Fruit fly (Drosophila melanogaster) whole organism, larva: ENCODE data around the gene mRpL35.

Experiments
- noc ChIP-seq: fragments of 200-800 bp; sonication (Bioruptor generic); optimal IDR thresholded peaks from 3 replicates; lab custom pipeline; 2019; ENCODE audit warnings: missing biosample characterization, mild to moderate bottlenecking, missing genetic modification characterization, moderate library complexity

The mRpL35 gene

dm6 chr3R:22027743-22028099, 4.4 kb downstream of the mRpL35 start:
- TF ChIP-seq noc (tag; lab: Kevin White, UChicago), result no peak

dm6 chr3R:22031738-22032137, 8.4 kb downstream of the mRpL35 start, which contains the start of gene CG13409:
Gene CG13409, minus strand, starts transcription at chr3R:22031900.
- TF ChIP-seq noc (tag; lab: Kevin White, UChicago), result no peak

- TF ChIP-seq noc (tag; lab: Kevin White, UChicago), result no peak
Measured at dm6 chr3R:22034160-22034742, 10.9 kb downstream of the mRpL35 start, which contains the start of the genes CG45099, CG6015, pit and Fadd. Gene CG45099, minus strand, starts transcription at chr3R:22034286. Gene CG6015, minus strand, starts transcription at chr3R:22034286. Gene pit, plus strand, starts transcription at chr3R:22034298. Gene Fadd, plus strand, starts transcription at chr3R:22034455.

dm6 chr3R:22035552-22035951, 12.2 kb downstream of the mRpL35 start:
- TF ChIP-seq noc (tag; lab: Kevin White, UChicago), result no peak

DNA sequence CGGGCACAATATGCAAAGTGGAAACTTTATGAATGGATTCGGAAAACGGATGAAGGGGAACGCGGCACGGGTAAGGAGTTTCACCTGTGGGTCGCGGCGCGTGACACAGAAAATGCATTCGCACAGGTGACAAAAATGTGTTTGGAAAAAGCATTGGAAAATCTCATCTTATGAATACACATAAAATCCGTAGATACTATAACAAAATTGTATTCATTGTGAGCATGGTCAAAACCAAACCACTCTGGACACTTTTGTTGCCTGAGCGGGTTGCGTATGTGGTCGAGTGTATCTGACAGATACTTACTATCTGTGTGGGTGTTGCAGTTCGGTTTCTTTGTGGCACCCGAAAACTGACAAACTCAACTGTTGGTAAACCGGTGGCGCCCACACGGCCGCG, 16.2 kb downstream of the mRpL35 start:
- no peak for TF ChIP-seq noc (tag; lab: Kevin White, UChicago)

dm6 chr3R:22040400-22040799, 17.1 kb downstream of the mRpL35 start:
- no peak for TF ChIP-seq noc (tag; lab: Kevin White, UChicago)

DNA sequence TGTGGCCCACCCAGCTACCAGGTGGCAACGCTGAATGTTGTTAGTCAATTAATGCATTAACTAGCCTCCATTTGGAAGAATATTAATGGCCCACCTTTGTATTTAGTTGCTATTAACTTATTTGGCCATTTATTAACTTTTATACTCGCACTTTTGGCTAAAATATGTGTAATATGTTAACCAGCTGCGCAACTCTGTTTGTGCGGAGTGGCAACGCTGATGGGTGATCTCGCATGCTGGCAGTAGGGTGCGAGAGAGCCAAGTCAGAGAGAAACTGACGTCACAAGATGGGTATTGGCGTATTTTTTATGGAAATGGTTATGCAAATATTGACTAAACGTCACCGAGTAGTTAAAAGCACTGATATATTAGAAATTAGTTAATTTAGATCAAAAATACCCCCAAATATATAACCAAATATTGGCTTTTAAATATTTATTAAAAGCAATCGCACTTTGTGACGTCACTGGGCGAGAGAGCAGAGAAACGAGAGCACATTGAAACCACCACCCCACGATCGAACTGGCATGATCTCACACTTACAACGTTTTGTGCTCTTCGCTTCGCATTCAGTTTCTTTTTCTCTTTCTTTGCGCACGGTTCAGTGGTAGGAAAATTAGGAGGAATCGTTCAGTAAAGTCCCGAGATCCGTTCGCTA, 18.4 kb downstream of the mRpL35 start, which contains the start of gene how:
Gene how (plus strand): TSS at position 567 of the 658 bp plus-strand sequence.
- no peak for TF ChIP-seq noc (tag; lab: Kevin White, UChicago)

- no peak for TF ChIP-seq noc (tag; lab: Kevin White, UChicago)
Measured at dm6 chr3R:22042283-22042875, 19.1 kb downstream of the mRpL35 start.

- no peak for TF ChIP-seq noc (tag; lab: Kevin White, UChicago)
Measured at dm6 chr3R:22042982-22043381, 19.7 kb downstream of the mRpL35 start.

DNA sequence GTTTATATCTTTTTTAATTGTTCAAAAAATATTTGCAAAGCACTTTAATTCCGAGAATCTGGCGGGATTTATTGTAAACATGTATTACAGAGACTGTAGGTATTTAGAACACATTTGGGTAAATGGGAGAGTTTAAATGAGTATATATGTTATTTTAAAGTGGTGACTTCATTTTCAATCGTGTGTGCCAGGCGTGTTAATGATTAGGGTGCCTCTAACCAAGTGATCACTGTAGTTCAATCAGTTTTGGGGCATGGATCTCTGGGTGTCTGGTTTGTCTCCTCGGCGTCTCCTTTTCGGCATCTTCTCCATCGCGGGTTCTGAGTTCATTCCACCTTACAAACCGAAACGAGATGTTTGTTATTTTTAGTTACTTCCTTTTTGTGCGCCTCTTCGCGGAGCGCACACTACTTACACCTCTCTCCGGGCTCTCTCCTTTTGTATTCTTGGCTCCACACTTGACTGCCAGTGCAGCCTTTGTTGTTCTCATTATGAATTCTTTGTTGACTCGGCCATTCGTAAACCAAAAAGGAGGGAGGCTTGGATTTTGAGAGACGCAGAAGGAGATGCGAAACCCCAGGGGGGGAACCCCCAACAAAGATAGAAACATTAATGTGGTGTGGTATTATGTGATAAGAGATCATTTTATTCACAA, 20.5 kb downstream of the mRpL35 start:
- TF ChIP-seq noc (tag; lab: Kevin White, UChicago), result no peak

DNA sequence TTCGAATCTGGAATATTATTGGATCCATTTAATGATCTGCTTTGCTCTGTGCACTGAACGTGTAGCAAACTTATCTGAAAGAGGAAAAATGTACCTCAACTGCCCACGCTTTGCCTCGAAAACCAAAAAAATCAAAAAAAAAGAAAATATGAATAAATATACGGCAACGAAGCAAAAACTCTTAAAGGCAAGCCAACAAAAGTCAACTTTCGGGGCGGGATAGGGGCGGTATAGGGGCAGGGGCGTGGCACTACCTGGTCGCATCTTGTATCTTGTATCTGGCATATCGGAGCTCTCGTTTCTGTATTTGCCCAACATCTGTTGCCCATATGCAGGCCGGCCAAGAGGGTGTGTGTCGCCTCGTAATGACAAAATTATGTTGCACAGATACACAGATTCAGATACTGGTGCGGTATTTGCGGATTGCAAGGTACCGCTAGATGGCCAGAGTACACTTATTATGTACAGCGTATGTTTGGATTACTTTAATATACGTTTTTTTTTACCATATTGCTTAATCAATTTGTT, 21.2 kb downstream of the mRpL35 start:
- no peak for TF ChIP-seq noc (tag; lab: Kevin White, UChicago)

dm6 chr3R:22046231-22046630, 22.9 kb downstream of the mRpL35 start:
- TF ChIP-seq noc (tag; lab: Kevin White, UChicago), result no peak

DNA sequence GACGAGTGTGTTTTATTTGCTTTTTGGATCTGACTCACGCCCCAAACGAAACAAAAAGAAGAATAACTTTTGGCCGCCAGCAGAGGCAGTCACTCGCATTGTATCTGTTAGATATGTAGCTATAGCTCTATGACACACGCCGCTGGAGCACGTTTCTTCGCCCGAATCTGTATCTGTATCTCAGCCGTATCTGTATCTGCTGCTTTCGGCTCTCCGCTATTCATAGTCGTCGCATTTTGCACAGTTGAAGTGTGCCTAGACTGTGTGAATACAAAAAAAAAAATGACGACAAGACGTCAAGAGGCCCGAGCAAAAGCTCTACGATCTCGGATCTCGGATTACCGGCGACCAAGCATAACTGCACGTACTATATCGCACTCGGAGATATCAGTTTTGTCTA, 23.4 kb downstream of the mRpL35 start:
- no peak for TF ChIP-seq noc (tag; lab: Kevin White, UChicago)

dm6 chr3R:22047412-22047811, 24.1 kb downstream of the mRpL35 start:
- no peak for TF ChIP-seq noc (tag; lab: Kevin White, UChicago)

DNA sequence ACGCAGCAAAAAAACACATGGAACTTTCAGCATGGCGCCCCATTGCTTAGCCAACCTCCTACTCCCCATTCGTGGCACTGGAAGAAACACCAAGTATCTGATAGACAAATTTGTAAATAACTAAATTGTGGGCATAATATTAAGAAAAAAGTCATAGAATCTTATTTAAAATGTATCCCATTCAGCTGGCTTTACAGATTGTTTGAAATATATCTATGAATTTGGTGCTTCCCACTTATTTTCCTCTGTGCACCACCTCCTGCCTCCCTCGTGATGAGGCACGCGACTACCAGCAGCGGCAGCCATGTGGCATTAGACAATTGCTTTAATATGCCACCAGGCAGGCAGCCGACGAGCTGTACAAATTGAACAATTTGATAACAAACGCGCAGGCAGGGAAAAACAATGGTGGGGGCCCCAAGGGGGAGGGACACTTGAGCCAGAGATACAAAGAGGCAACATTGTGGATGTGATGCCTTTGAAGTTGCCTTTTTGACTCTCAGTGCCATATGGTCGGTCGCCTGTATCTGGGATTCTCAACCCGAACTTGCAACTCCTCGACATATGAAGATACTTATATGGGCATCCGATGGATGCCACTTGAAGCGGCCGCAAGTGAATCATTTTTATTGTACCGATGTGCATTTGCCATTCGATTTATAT, 25.9 kb downstream of the mRpL35 start:
- no peak for TF ChIP-seq noc (tag; lab: Kevin White, UChicago)
